Fruit fly (Drosophila melanogaster) Kc167 (cell line): Measurements from ENCODE around the gene PolD1.

ENCODE experiments used
- h ChIP-seq: fragments of >200 bp; optimal IDR thresholded peaks from 3 replicates; lab custom pipeline; 2018; ENCODE audit warnings: missing external identifiers
- insv ChIP-seq: fragments of >200 bp; optimal IDR thresholded peaks from 3 replicates; lab custom pipeline; 2018; ENCODE audit warnings: missing external identifiers
- ttk ChIP-seq: sonication (Bioruptor generic); optimal IDR thresholded peaks from 2 replicates; lab custom pipeline; 2017; ENCODE audit warnings: missing external identifiers

- TF ChIP-seq h (no peak), ttk (lab: Kevin White, UChicago) (no peak), insv (no peak)
Observed at dm6 chr3L:16014515-16014914, 26.9 kb upstream of the PolD1 start.
